Fruit fly (Drosophila melanogaster) whole organism, wandering third instar larva: ENCODE results near the gene EloA.
A peak's percentile ranks its signal among the peaks of the same experiment; 100 is the strongest.

Experiments
- Abd-B ChIP-seq: fragments of >200 bp; optimal IDR thresholded peaks from 2 replicates; lab custom pipeline; 2017; ENCODE audit warnings: missing biosample characterization, missing genetic modification characterization
- CG32264 ChIP-seq: fragments of 200-800 bp; sonication (Bioruptor generic); optimal IDR thresholded peaks from 2 replicates; lab custom pipeline; 2016; ENCODE audit warnings: missing biosample characterization, missing genetic modification characterization
- CG9705 ChIP-seq: fragments of 200-800 bp; sonication (Bioruptor generic); optimal IDR thresholded peaks from 2 replicates; lab custom pipeline; 2018; ENCODE audit warnings: missing biosample characterization, mild to moderate bottlenecking, missing genetic modification characterization
- CrebA ChIP-seq: fragments of 200-800 bp; sonication (Bioruptor generic); optimal IDR thresholded peaks from 2 replicates; lab custom pipeline; 2016; ENCODE audit warnings: missing biosample characterization, mild to moderate bottlenecking, missing genetic modification characterization, borderline replicate concordance
- Dfd ChIP-seq: fragments of >200 bp; optimal IDR thresholded peaks from 2 replicates; lab custom pipeline; 2017; ENCODE audit warnings: missing biosample characterization, missing genetic modification characterization
- Dif ChIP-seq: fragments of 200-275, 200-300 bp; sonication (Bioruptor generic); optimal IDR thresholded peaks from 2 replicates; lab custom pipeline; 2018; ENCODE audit warnings: missing biosample characterization, missing genetic modification characterization; ENCODE audit not compliant: partially characterized antibody
- GATAd ChIP-seq: sonication (Bioruptor generic); optimal IDR thresholded peaks from 2 replicates; lab custom pipeline; 2016; ENCODE audit warnings: missing biosample characterization, missing genetic modification characterization
- HLH106 ChIP-seq: fragments of 200-800 bp; optimal IDR thresholded peaks from 3 replicates; lab custom pipeline; 2019; ENCODE audit warnings: missing biosample characterization, mild to moderate bottlenecking, missing genetic modification characterization, moderate library complexity
- Hnf4 ChIP-seq: fragments of 200-800 bp; sonication (Bioruptor generic); optimal IDR thresholded peaks from 2 replicates; lab custom pipeline; 2016; ENCODE audit warnings: missing biosample characterization, mild to moderate bottlenecking, missing genetic modification characterization
- Hr78 ChIP-seq: fragments of >200 bp; optimal IDR thresholded peaks from 2 replicates; lab custom pipeline; 2017; ENCODE audit warnings: missing biosample characterization, missing genetic modification characterization
- Hr83 ChIP-seq: fragments of 200-300 bp; sonication (Bioruptor generic); optimal IDR thresholded peaks from 2 replicates; lab custom pipeline; 2016; ENCODE audit warnings: missing biosample characterization, mild to moderate bottlenecking, missing genetic modification characterization, moderate library complexity; ENCODE audit not compliant: poor library complexity, severe bottlenecking
- Jra ChIP-seq: sonication (Bioruptor generic); optimal IDR thresholded peaks from 2 replicates; lab custom pipeline; 2016; ENCODE audit warnings: missing biosample characterization, missing genetic modification characterization
- Mio ChIP-seq: sonication (Bioruptor generic); optimal IDR thresholded peaks from 2 replicates; lab custom pipeline; 2016; ENCODE audit warnings: missing biosample characterization, missing genetic modification characterization
- Myc ChIP-seq: fragments of >200 bp; optimal IDR thresholded peaks from 2 replicates; lab custom pipeline; 2017
- OdsH ChIP-seq: fragments of 200-800 bp; sonication (Bioruptor generic); optimal IDR thresholded peaks from 2 replicates; lab custom pipeline; 2016; ENCODE audit warnings: missing biosample characterization, mild to moderate bottlenecking, missing genetic modification characterization
- Rel ChIP-seq, 2 experiments: fragments of 200-800 bp; sonication (Bioruptor generic) in 1 of 2; optimal IDR thresholded peaks; 2 replicates in 1 of 2; 3 replicates in 1 of 2; lab custom pipeline; 2016 to 2019; ENCODE audit warnings: mild to moderate bottlenecking in 2 of 2, missing biosample characterization in 2 of 2, missing genetic modification characterization in 2 of 2, moderate library complexity in 1 of 2
- Sp1 ChIP-seq: fragments of 200-800 bp; sonication (Bioruptor generic); optimal IDR thresholded peaks from 3 replicates; lab custom pipeline; 2019; ENCODE audit warnings: missing biosample characterization, mild to moderate bottlenecking, missing genetic modification characterization, moderate library complexity
- br ChIP-seq: fragments of 200-800 bp; sonication (Bioruptor generic); optimal IDR thresholded peaks from 2 replicates; lab custom pipeline; 2016; ENCODE audit warnings: missing biosample characterization, missing genetic modification characterization
- brk ChIP-seq: fragments of 200-800 bp; sonication (Bioruptor generic); optimal IDR thresholded peaks from 2 replicates; lab custom pipeline; 2016; ENCODE audit warnings: missing biosample characterization, mild to moderate bottlenecking, missing genetic modification characterization
- dl ChIP-seq, 2 experiments: fragments of 175-275, 200-275 bp in 1 of 2; fragments of 200-275 bp in 1 of 2; sonication (Bioruptor generic); optimal IDR thresholded peaks; lab custom pipeline; 2018; ENCODE audit warnings: mild to moderate bottlenecking in 2 of 2, missing biosample characterization in 2 of 2, missing genetic modification characterization in 2 of 2, moderate library complexity in 2 of 2; ENCODE audit not compliant: partially characterized antibody in 2 of 2, insufficient read depth in 1 of 2
- dmrt93B ChIP-seq: fragments of 200-800 bp; sonication (Bioruptor generic); optimal IDR thresholded peaks from 2 replicates; lab custom pipeline; 2018; ENCODE audit warnings: missing biosample characterization, mild to moderate bottlenecking, missing genetic modification characterization
- dsf ChIP-seq: sonication (Bioruptor generic); optimal IDR thresholded peaks from 2 replicates; lab custom pipeline; 2016; ENCODE audit warnings: missing biosample characterization, missing genetic modification characterization, borderline replicate concordance
- ey ChIP-seq: fragments of 200-800 bp; sonication (Bioruptor generic); optimal IDR thresholded peaks from 2 replicates; lab custom pipeline; 2016; ENCODE audit warnings: missing biosample characterization, missing genetic modification characterization
- foxo ChIP-seq, 2 experiments: fragments of 200-800 bp; sonication (Bioruptor generic); optimal IDR thresholded peaks; 2 replicates in 1 of 2; 3 replicates in 1 of 2; lab custom pipeline; 2016 to 2017; ENCODE audit warnings: missing biosample characterization in 2 of 2, missing genetic modification characterization in 2 of 2
- fru ChIP-seq: fragments of 200-800 bp; sonication (Bioruptor generic); optimal IDR thresholded peaks from 3 replicates; lab custom pipeline; 2016; ENCODE audit warnings: missing biosample characterization, mild to moderate bottlenecking, missing genetic modification characterization
- h ChIP-seq: fragments of 200-800 bp; sonication (Bioruptor generic); optimal IDR thresholded peaks from 3 replicates; lab custom pipeline; 2016; ENCODE audit warnings: missing biosample characterization, mild to moderate bottlenecking, missing genetic modification characterization
- jim ChIP-seq: fragments of 175-275, 200-325 bp; sonication (Bioruptor generic); optimal IDR thresholded peaks from 2 replicates; lab custom pipeline; 2016; ENCODE audit warnings: missing biosample characterization, mild to moderate bottlenecking, missing genetic modification characterization
- lola ChIP-seq: fragments of >200 bp; optimal IDR thresholded peaks from 2 replicates; lab custom pipeline; 2017; ENCODE audit warnings: missing biosample characterization, missing genetic modification characterization
- pan ChIP-seq: fragments of >200 bp; optimal IDR thresholded peaks from 2 replicates; lab custom pipeline; 2017
- psq ChIP-seq: fragments of 200-800 bp; sonication (Bioruptor generic); optimal IDR thresholded peaks from 3 replicates; lab custom pipeline; 2017; ENCODE audit warnings: missing biosample characterization, mild to moderate bottlenecking, missing genetic modification characterization, moderate library complexity
- rgr ChIP-seq: fragments of 200-800 bp; sonication (Bioruptor generic); optimal IDR thresholded peaks from 3 replicates; lab custom pipeline; 2016; ENCODE audit warnings: missing biosample characterization, mild to moderate bottlenecking, missing genetic modification characterization
- sage ChIP-seq: fragments of 200-800 bp; sonication (Bioruptor generic); optimal IDR thresholded peaks from 2 replicates; lab custom pipeline; 2016; ENCODE audit warnings: missing biosample characterization, mild to moderate bottlenecking, missing genetic modification characterization
- sv ChIP-seq: fragments of 200-800 bp; sonication (Bioruptor generic); optimal IDR thresholded peaks from 3 replicates; lab custom pipeline; 2016; ENCODE audit warnings: missing biosample characterization, missing genetic modification characterization
- tai ChIP-seq: sonication (Bioruptor generic); optimal IDR thresholded peaks from 2 replicates; lab custom pipeline; 2016; ENCODE audit warnings: missing biosample characterization, missing genetic modification characterization
- usp ChIP-seq: fragments of >200 bp; optimal IDR thresholded peaks from 2 replicates; lab custom pipeline; 2017; ENCODE audit warnings: missing biosample characterization, missing genetic modification characterization
- woc ChIP-seq: sonication (Bioruptor generic); optimal IDR thresholded peaks from 2 replicates; lab custom pipeline; 2016; ENCODE audit warnings: missing biosample characterization, mild to moderate bottlenecking, missing genetic modification characterization

EloA gene

DNA sequence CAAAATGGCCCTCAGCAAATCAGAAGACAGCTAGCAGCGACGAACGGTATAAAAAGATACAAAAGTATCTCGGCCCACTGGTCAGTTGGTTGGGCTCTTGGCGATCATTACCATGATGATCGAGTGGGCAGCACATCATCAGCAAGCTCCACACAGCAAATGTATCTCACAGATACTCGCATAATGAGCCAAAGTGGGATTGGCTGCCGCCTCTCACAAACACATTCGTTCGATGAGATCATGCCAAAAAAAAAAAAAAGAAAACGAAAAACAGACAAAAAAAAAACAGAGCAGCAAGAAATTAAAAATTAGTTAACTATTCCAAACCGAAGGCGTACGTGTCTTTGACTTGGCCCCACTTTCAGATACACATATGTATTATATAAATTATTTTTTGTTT is 44.8 kb downstream of the EloA start:
- TF ChIP-seq Mio (GFP tag; lab: Kevin White, UChicago): no peak
- TF ChIP-seq br (GFP tag; lab: Kevin White, UChicago): no peak
- no peak for TF ChIP-seq CrebA (GFP tag; lab: Kevin White, UChicago)
- TF ChIP-seq Hnf4: no peak
- TF ChIP-seq usp (GFP tag; lab: Kevin White, UChicago): no peak
- no peak for TF ChIP-seq fru
- TF ChIP-seq Jra (GFP tag; lab: Kevin White, UChicago): no peak
- TF ChIP-seq ey (GFP tag; lab: Kevin White, UChicago): no peak
- TF ChIP-seq CG9705 (GFP tag; lab: Kevin White, UChicago): no peak
- no peak for TF ChIP-seq pan (lab: Kevin White, UChicago)
- TF ChIP-seq Myc (lab: Kevin White, UChicago): no peak
- no peak for TF ChIP-seq psq (GFP tag; lab: Kevin White, UChicago)
- no peak for TF ChIP-seq tai (GFP tag; lab: Kevin White, UChicago)
- TF ChIP-seq Dfd (GFP tag; lab: Kevin White, UChicago): no peak
- TF ChIP-seq dsf (GFP tag; lab: Kevin White, UChicago): no peak
- no peak for TF ChIP-seq sage (GFP tag; lab: Kevin White, UChicago)
- TF ChIP-seq, all 38 proteins: peak for 0

dm6 chr3R:23297132-23297862 is 45.9 kb downstream of the EloA start:
- peak; percentile 36 for TF ChIP-seq tai (GFP tag; lab: Kevin White, UChicago)
- peak; percentile 5 for TF ChIP-seq sage (GFP tag; lab: Kevin White, UChicago)
- TF ChIP-seq Dif: no peak
- peak; percentile 55 for TF ChIP-seq br (GFP tag; lab: Kevin White, UChicago)
- TF ChIP-seq GATAd (GFP tag; lab: Kevin White, UChicago): no peak
- peak in 1 of 2 experiments; percentile 77 for TF ChIP-seq foxo (GFP tag; optimal IDR thresholded peaks at IDR 0.05; lab: Kevin White, UChicago)
- TF ChIP-seq Abd-B (GFP tag; lab: Kevin White, UChicago): no peak
- no peak for TF ChIP-seq Jra (GFP tag; lab: Kevin White, UChicago)
- peak; percentile 66 for TF ChIP-seq Sp1 (GFP tag; lab: Kevin White, UChicago)
- peak; percentile 30 for TF ChIP-seq dmrt93B (GFP tag; lab: Kevin White, UChicago)
- TF ChIP-seq sv (GFP tag; lab: Kevin White, UChicago): no peak
- peak; percentile 4 for TF ChIP-seq dsf (GFP tag; lab: Kevin White, UChicago)
- TF ChIP-seq brk: peak; percentile 34
- TF ChIP-seq HLH106 (tag; lab: Kevin White, UChicago): peak; percentile 64
- peak; percentile 68 for TF ChIP-seq ey (GFP tag; lab: Kevin White, UChicago)
- no peak for TF ChIP-seq Rel (GFP tag; optimal IDR thresholded peaks at IDR 0.05; lab: Kevin White, UChicago)
- TF ChIP-seq Rel (tag; optimal IDR thresholded peaks at IDR 0.05; lab: Kevin White, UChicago): no peak
- no peak for TF ChIP-seq dl (GFP tag; optimal IDR thresholded peaks at IDR 0.05; lab: Kevin White, UChicago; ENCODE audit: insufficient read depth in 1 of 2, partially characterized antibody in 2 of 2)
- TF ChIP-seq Hr83 (GFP tag; lab: Kevin White, UChicago): no peak
- no peak for TF ChIP-seq Mio (GFP tag; lab: Kevin White, UChicago)
- no peak for TF ChIP-seq Dfd (GFP tag; lab: Kevin White, UChicago)
- TF ChIP-seq h (GFP tag; lab: Kevin White, UChicago): peak; percentile 75
- TF ChIP-seq Hr78: no peak
- peak; percentile 64 for TF ChIP-seq rgr (GFP tag; lab: Kevin White, UChicago)
- TF ChIP-seq psq (GFP tag; lab: Kevin White, UChicago): peak; percentile 62
- TF ChIP-seq usp (GFP tag; lab: Kevin White, UChicago): no peak
- TF ChIP-seq Myc (lab: Kevin White, UChicago): no peak
- no peak for TF ChIP-seq jim (GFP tag; lab: Kevin White, UChicago)
- peak; percentile 2 for TF ChIP-seq CG32264 (GFP tag; lab: Kevin White, UChicago)
- TF ChIP-seq Hnf4: peak; percentile 63
- TF ChIP-seq fru: peak; percentile 63
- TF ChIP-seq CG9705 (GFP tag; lab: Kevin White, UChicago): no peak
- TF ChIP-seq woc (GFP tag; lab: Kevin White, UChicago): peak; percentile 14
- TF ChIP-seq lola (GFP tag; lab: Kevin White, UChicago): no peak
- peak; percentile 58 for TF ChIP-seq OdsH
- TF ChIP-seq, all 38 proteins: peak for 18
